Worm (Caenorhabditis elegans): ENCODE measurements around the gene K06A9.1.

ce11 chrX:1549095-1549494, 1.8 kb downstream of the K06A9.1 start:
- TF ChIP-seq tbx-37 (GFP tag; conservative IDR thresholded peaks at IDR 0.05) = no peak
- TF ChIP-seq ama-1 (optimal IDR thresholded peaks at IDR 0.05) = no peak
